Worm (Caenorhabditis elegans) whole organism, L1 larva: Measurements from ENCODE around the gene dpy-2.

ENCODE experiments used
- aha-1 ChIP-seq: fragments of 150-350 bp; optimal IDR thresholded peaks from 2 replicates; lab custom pipeline; 2014; ENCODE audit warnings: missing biosample characterization, missing genetic modification characterization
- ceh-8 ChIP-seq: fragments of 200-800 bp; sonication (Bioruptor generic); optimal IDR thresholded peaks from 2 replicates; lab custom pipeline; 2018; ENCODE audit warnings: mild to moderate bottlenecking, missing genetic modification characterization, moderate library complexity, missing compliant biosample characterization
- ces-1 ChIP-seq: fragments of 150-350 bp; optimal IDR thresholded peaks from 2 replicates; lab custom pipeline; 2014; ENCODE audit warnings: missing biosample characterization, missing genetic modification reagents, missing genetic modification characterization
- efl-1 ChIP-seq, 4 experiments: fragments of 150-350 bp; optimal IDR thresholded peaks in 3 of 4; peaks in 1 of 4; 1 replicate in 1 of 4; 2 replicates in 3 of 4; lab custom pipeline; 2014; ENCODE audit warnings: missing biosample characterization in 2 of 4, missing genetic modification characterization in 2 of 4, missing genetic modification reagents in 2 of 4
- elt-2 ChIP-seq: sonication (generic microtip); optimal IDR thresholded peaks from 2 replicates; lab custom pipeline; 2016; ENCODE audit warnings: missing genetic modification characterization, mild to moderate bottlenecking, inconsistent platforms, missing compliant biosample characterization, missing genetic modification reagents
- elt-3 ChIP-seq, 6 experiments: fragments of 150-350 bp in 1 of 6; sonication (generic microtip); optimal IDR thresholded peaks; 2 replicates each; lab custom pipeline; 2017 to 2018; ENCODE audit warnings: missing biosample characterization in 6 of 6, missing genetic modification characterization in 6 of 6, inconsistent platforms in 1 of 6
- lin-39 ChIP-seq: fragments of 150-350 bp; optimal IDR thresholded peaks from 2 replicates; lab custom pipeline; 2014; ENCODE audit warnings: missing biosample characterization, missing genetic modification reagents, missing genetic modification characterization
- mdl-1 ChIP-seq, 2 experiments: fragments of 150-350 bp; optimal IDR thresholded peaks; 2 replicates each; lab custom pipeline; 2014 to 2017; ENCODE audit warnings: missing biosample characterization in 2 of 2, missing genetic modification characterization in 2 of 2, inconsistent platforms in 1 of 2
- pag-3 ChIP-seq: sonication (generic microtip); optimal IDR thresholded peaks from 2 replicates; lab custom pipeline; 2017; ENCODE audit warnings: missing genetic modification characterization, mild to moderate bottlenecking, missing compliant biosample characterization, antibody characterized with exemption, borderline replicate concordance; ENCODE audit not compliant: insufficient read depth
- rnt-1 ChIP-seq: sonication (generic microtip); optimal IDR thresholded peaks from 2 replicates; lab custom pipeline; 2016; ENCODE audit warnings: mild to moderate bottlenecking, missing genetic modification characterization, moderate library complexity, missing compliant biosample characterization
- unc-130 ChIP-seq: fragments of 150-350 bp; optimal IDR thresholded peaks from 2 replicates; lab custom pipeline; 2017; ENCODE audit warnings: missing biosample characterization, missing genetic modification characterization, inconsistent platforms
- ztf-11 ChIP-seq, 2 experiments: sonication (generic microtip); optimal IDR thresholded peaks; 2 replicates each; lab custom pipeline; 2016 to 2017; ENCODE audit warnings: missing genetic modification characterization in 2 of 2, missing biosample characterization in 1 of 2, missing compliant biosample characterization in 1 of 2

- no peak for TF ChIP-seq rnt-1 (tag; lab: Kevin White, UChicago)
- no peak for TF ChIP-seq efl-1 (optimal IDR thresholded peaks at IDR 0.05; lab: Kevin White, UChicago)
- no peak for TF ChIP-seq efl-1 (GFP tag; optimal IDR thresholded peaks at IDR 0.05 in 1 of 2; lab: Kevin White, UChicago)
- TF ChIP-seq elt-2 (tag; lab: Kevin White, UChicago): no peak
- no peak for TF ChIP-seq mdl-1 (tag; optimal IDR thresholded peaks at IDR 0.05; lab: Kevin White, UChicago)
- no peak for TF ChIP-seq lin-39
- no peak for TF ChIP-seq aha-1
- no peak for TF ChIP-seq pag-3 (tag; lab: Kevin White, UChicago)
- TF ChIP-seq elt-3 (tag; optimal IDR thresholded peaks at IDR 0.05; lab: Kevin White, UChicago): no peak
- TF ChIP-seq unc-130 (tag; lab: Kevin White, UChicago): no peak
- TF ChIP-seq ztf-11 (tag; optimal IDR thresholded peaks at IDR 0.05; lab: Kevin White, UChicago): no peak
- TF ChIP-seq ceh-8 (GFP tag; lab: Kevin White, UChicago): no peak
- TF ChIP-seq ces-1: no peak
Measured at ce11 chrII:6736066-6736465, 22.0 kb downstream of the dpy-2 start, which contains the start of gene mrps-18.C.
